Worm (Caenorhabditis elegans) whole organism, young adult: ENCODE data around the gene msp-51.

Experiments used
- B0035.1 ChIP-seq: sonication (generic microtip); optimal IDR thresholded peaks from 2 replicates; lab custom pipeline; 2016; ENCODE audit warnings: missing genetic modification characterization, mild to moderate bottlenecking, missing compliant biosample characterization, missing genotype, missing genetic modification reagents
- F23B12.7 ChIP-seq: sonication (generic microtip); optimal IDR thresholded peaks from 2 replicates; lab custom pipeline; 2017; ENCODE audit warnings: missing genetic modification characterization, mild to moderate bottlenecking, missing compliant biosample characterization, antibody characterized with exemption, moderate library complexity; ENCODE audit not compliant: insufficient read depth
- T07F8.4 ChIP-seq: sonication (generic microtip); optimal IDR thresholded peaks from 2 replicates; lab custom pipeline; 2016; ENCODE audit warnings: mild to moderate bottlenecking, missing genetic modification characterization, moderate library complexity, missing compliant biosample characterization
- akir-1 ChIP-seq: fragments of 200-800 bp; sonication (Bioruptor generic); optimal IDR thresholded peaks from 2 replicates; lab custom pipeline; 2018; ENCODE audit warnings: mild to moderate bottlenecking, missing genetic modification characterization, moderate library complexity, missing compliant biosample characterization
- ama-1 ChIP-seq, 3 experiments: fragments of 150-350 bp in 1 of 3; sonication (generic microtip) in 2 of 3; optimal IDR thresholded peaks; 2 replicates each; lab custom pipeline; 2014 to 2018; ENCODE audit warnings: missing biosample characterization in 2 of 3, missing genetic modification characterization in 2 of 3, missing genetic modification reagents in 2 of 3
- dpl-1 ChIP-seq: fragments of 150-350 bp; optimal IDR thresholded peaks from 2 replicates; lab custom pipeline; 2014; ENCODE audit warnings: missing biosample characterization, missing genetic modification reagents, missing genetic modification characterization
- lag-1 ChIP-seq: fragments of 200-800 bp; sonication (Bioruptor generic); IDR thresholded peaks from 2 replicates; pipeline ENCODE4 v1.3.6; 2022; ENCODE audit warnings: missing genetic modification reagents, missing genetic modification characterization, missing compliant biosample characterization
- rcor-1 ChIP-seq: fragments of 200-800 bp; sonication (Bioruptor generic); IDR thresholded peaks from 2 replicates; pipeline ENCODE4 v1.3.6; 2022; ENCODE audit warnings: missing genetic modification reagents, missing genetic modification characterization, missing compliant biosample characterization
- rec-8 ChIP-seq, 2 experiments: sonication (generic microtip); optimal IDR thresholded peaks; 2 replicates each; lab custom pipeline; 2016; ENCODE audit warnings: mild to moderate bottlenecking in 2 of 2, missing genetic modification characterization in 2 of 2, missing genetic modification reagents in 2 of 2, missing genotype in 2 of 2, missing biosample characterization in 1 of 2, missing compliant biosample characterization in 1 of 2, moderate library complexity in 1 of 2
- snpc-4 ChIP-seq, 5 experiments: fragments of 150-350 bp in 1 of 5; sonication (generic microtip) in 4 of 5; optimal IDR thresholded peaks; 2 replicates each; lab custom pipeline; 2014 to 2018; ENCODE audit warnings: missing genetic modification characterization in 5 of 5, missing biosample characterization in 3 of 5, antibody characterized with exemption in 2 of 5, mild to moderate bottlenecking in 2 of 5, missing compliant biosample characterization in 2 of 5, missing genotype in 2 of 5, moderate library complexity in 2 of 5, missing genetic modification reagents in 1 of 5
- tbp1 ChIP-seq: fragments of 200-800 bp; sonication (Bioruptor generic); optimal IDR thresholded peaks from 2 replicates; lab custom pipeline; 2018; ENCODE audit warnings: mild to moderate bottlenecking, missing genetic modification characterization, missing compliant biosample characterization
- xnd-1 ChIP-seq: sonication (generic microtip); optimal IDR thresholded peaks from 2 replicates; lab custom pipeline; 2016; ENCODE audit warnings: missing genotype, missing genetic modification reagents, missing genetic modification characterization, missing compliant biosample characterization

DNA sequence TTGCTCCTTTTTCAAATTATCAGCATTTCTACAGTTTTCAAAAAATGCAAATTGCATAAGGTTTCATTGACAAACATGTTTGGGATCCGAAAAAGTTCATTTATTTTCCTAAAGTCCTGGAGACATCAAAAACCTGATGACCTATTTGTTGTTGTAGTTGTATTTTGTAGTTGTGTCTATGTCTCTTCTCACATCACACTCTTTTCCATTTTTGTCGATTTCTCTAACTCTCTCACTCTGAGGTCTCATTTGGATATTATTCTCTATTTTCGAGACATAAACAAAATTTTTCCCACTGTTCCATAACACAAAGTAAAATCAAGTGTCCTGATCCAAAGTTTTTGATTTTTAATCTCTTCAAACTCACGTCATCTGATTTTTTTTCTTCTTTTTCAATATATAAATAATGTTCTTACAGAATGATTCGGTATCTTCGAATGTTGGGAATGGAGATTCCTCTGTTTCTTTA is 23.7 kb upstream of the msp-51 start, which contains the start of gene slc-46A:
- TF ChIP-seq xnd-1 (no peak), snpc-4 (GFP tag; optimal IDR thresholded peaks at IDR 0.05; lab: Kevin White, UChicago) (no peak), snpc-4 (tag; optimal IDR thresholded peaks at IDR 0.05; lab: Kevin White, UChicago) (peak in 1 of 4 experiments; percentile 16), ama-1 (optimal IDR thresholded peaks at IDR 0.05; lab: Kevin White, UChicago) (no peak), ama-1 (GFP tag; optimal IDR thresholded peaks at IDR 0.05; lab: Kevin White, UChicago) (no peak), dpl-1 (GFP tag; lab: Kevin White, UChicago) (no peak), rcor-1 (GFP tag; lab: Robert Waterston, UW) (no peak), rec-8 (tag; optimal IDR thresholded peaks at IDR 0.05; lab: Kevin White, UChicago) (no peak), B0035.1 (tag; lab: Kevin White, UChicago) (no peak), T07F8.4 (no peak), lag-1 (no peak), F23B12.7 (tag; lab: Kevin White, UChicago) (no peak), tbp1 (GFP tag; lab: Kevin White, UChicago) (no peak), akir-1 (no peak)
